Worm (Caenorhabditis elegans) whole organism, L3 larva: Measurements from ENCODE around the gene tag-267.

ENCODE experiments used
- fkh-2 ChIP-seq: fragments of 150-350 bp; optimal IDR thresholded peaks from 2 replicates; lab custom pipeline; 2014; ENCODE audit warnings: missing biosample characterization, missing genetic modification reagents, missing genetic modification characterization
- nhr-12 ChIP-seq: fragments of 150-350 bp; optimal IDR thresholded peaks from 2 replicates; lab custom pipeline; 2014; ENCODE audit warnings: missing biosample characterization, missing genetic modification characterization
- nhr-28 ChIP-seq: fragments of 150-350 bp; optimal IDR thresholded peaks from 2 replicates; lab custom pipeline; 2014; ENCODE audit warnings: missing biosample characterization, missing genetic modification characterization
- unc-39 ChIP-seq: sonication (generic microtip); optimal IDR thresholded peaks from 4 replicates; lab custom pipeline; 2017; ENCODE audit warnings: missing biosample characterization, missing genetic modification characterization
- unc-62 ChIP-seq: fragments of 150-350 bp; sonication (generic microtip); optimal IDR thresholded peaks from 4 replicates; lab custom pipeline; 2014; ENCODE audit warnings: missing biosample characterization, missing genetic modification reagents, missing genetic modification characterization

DNA sequence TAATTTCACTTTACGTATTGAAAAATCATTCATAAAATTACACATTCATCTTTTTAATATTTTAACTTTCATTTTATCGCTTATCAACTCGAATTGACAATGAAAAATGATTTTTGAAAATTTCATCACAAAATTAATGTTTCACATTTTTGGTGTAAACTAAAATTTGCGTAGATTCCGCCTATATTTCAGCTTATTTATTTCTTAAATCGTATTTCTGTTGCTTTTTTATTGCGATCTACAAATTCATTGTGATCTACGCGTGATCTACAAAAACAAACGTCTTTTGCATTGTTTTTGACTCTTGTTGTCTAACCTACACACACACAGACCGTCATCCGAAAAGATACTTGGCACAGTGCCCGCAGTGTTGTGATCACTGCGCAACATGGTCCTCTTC lies 47.5 kb downstream of the tag-267 start:
- TF ChIP-seq fkh-2 (tag; lab: Kevin White, UChicago) (no peak), nhr-12 (no peak), unc-62 (GFP tag; lab: Kevin White, UChicago) (no peak), unc-39 (tag; lab: Kevin White, UChicago) (no peak), nhr-28 (no peak)
